Fruit fly (Drosophila melanogaster): Measurements from ENCODE around the gene Plzf.

- peak; percentile 79 for TF ChIP-seq CG14655 (GFP tag; optimal IDR thresholded peaks at IDR 0.05)
- TF ChIP-seq CG34367 (tag; optimal IDR thresholded peaks at IDR 0.05), result peak; percentile 50
- peak; percentile 51 for TF ChIP-seq CG9948 (tag; optimal IDR thresholded peaks at IDR 0.05)
- peak; percentile 65 for TF ChIP-seq CG13204 (GFP tag; optimal IDR thresholded peaks at IDR 0.05)
- peak; percentile 87 for TF ChIP-seq fd96Ca (GFP tag; IDR thresholded peaks at IDR 0.05)
- TF ChIP-seq CG4496 (GFP tag; IDR thresholded peaks at IDR 0.05), result peak; percentile 88
- peak; percentile 63 for TF ChIP-seq Pif1A (GFP tag; optimal IDR thresholded peaks at IDR 0.05)
- TF ChIP-seq CG12605 (GFP tag; IDR thresholded peaks at IDR 0.05), result peak; percentile 94
- peak; percentile 93 for TF ChIP-seq gl (tag; optimal IDR thresholded peaks at IDR 0.05)
- peak; percentile 64 for TF ChIP-seq EcR (GFP tag; optimal IDR thresholded peaks at IDR 0.05)
Observed at dm6 chr2L:12026458-12027431, 22.0 kb downstream of the Plzf start.

Measured in whole organism, pupa.